Fruit fly (Drosophila melanogaster): Measurements from ENCODE around the gene Gbeta5.

Gbeta5 gene

DNA sequence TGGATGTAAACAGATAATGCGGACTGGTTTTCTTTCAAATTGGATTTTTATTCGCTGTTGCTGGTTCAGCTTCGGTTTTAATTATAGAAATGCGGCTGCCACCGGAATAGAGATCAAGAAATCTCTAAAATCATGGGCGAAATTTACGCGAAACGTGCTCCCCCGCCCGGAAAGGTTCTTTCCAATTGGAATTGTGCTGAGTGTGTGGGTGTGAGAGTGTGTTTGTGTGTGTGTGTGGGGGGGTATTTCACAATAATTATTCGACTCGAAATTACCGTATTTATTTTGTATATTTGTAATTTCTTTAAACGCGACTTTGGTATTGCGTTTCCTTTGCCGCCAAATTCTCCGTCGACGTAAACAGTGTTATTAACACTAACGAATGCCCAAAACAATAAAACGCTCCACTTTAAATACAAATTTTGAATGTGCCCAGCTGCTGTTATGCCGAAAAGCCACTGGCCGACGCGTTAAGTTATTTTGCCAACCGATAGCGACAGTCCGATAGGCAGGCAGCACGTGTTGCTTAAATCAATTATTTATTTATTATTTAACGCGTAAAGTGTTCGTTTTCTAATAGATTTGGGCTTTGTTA is 36.3 kb downstream of the Gbeta5 start, which contains the start of gene Gclc (continued):
- TF ChIP-seq CG6791 (GFP tag; IDR thresholded peaks at IDR 0.05; ENCODE audit: partially characterized antibody): peak; percentile 53; the same call in 2 of the 3 replicates
- TF ChIP-seq ci (GFP tag; IDR thresholded peaks at IDR 0.05): 0 out of 3 replicates have a peak, but pooled peaks have one; percentile 37
- TF ChIP-seq Drgx (GFP tag; IDR thresholded peaks at IDR 0.05): no peak
- TF ChIP-seq onecut (GFP tag; IDR thresholded peaks at IDR 0.05): no peak
- peak; percentile 60 for TF ChIP-seq Dref (GFP tag; IDR thresholded peaks at IDR 0.05)
- no peak for TF ChIP-seq luna (GFP tag; optimal IDR thresholded peaks at IDR 0.05)
- TF ChIP-seq BtbVII (GFP tag; optimal IDR thresholded peaks at IDR 0.05): peak; percentile 47
- TF ChIP-seq Lhr (GFP tag; optimal IDR thresholded peaks at IDR 0.05): no peak
- peak; percentile 7 for TF ChIP-seq sd (tag; optimal IDR thresholded peaks at IDR 0.05)
- peak; percentile 31 for TF ChIP-seq trem (tag; optimal IDR thresholded peaks at IDR 0.05)
- no peak for TF ChIP-seq so (GFP tag; IDR thresholded peaks at IDR 0.05)
- TF ChIP-seq CG12155 (GFP tag; optimal IDR thresholded peaks at IDR 0.05): no peak
- TF ChIP-seq Abd-B (GFP tag; optimal IDR thresholded peaks at IDR 0.05): no peak
- TF ChIP-seq Ets97D (GFP tag; optimal IDR thresholded peaks at IDR 0.05): peak; percentile 36
- no peak for TF ChIP-seq her (GFP tag; optimal IDR thresholded peaks at IDR 0.05)
- 0 out of 3 replicates have a peak, but pooled peaks have one; percentile 34 for TF ChIP-seq CG34422 (GFP tag; IDR thresholded peaks at IDR 0.05)
- TF ChIP-seq HLH54F (GFP tag; optimal IDR thresholded peaks at IDR 0.05): no peak
- no peak for TF ChIP-seq esg (GFP tag; conservative IDR thresholded peaks at IDR 0.05)
- 0 out of 2 replicates have a peak, but pooled peaks have one; percentile 30 for TF ChIP-seq CG3847 (GFP tag; IDR thresholded peaks at IDR 0.05)
- TF ChIP-seq Adf1 (GFP tag; IDR thresholded peaks at IDR 0.05): no peak
- TF ChIP-seq CG18476 (GFP tag; optimal IDR thresholded peaks at IDR 0.05): no peak
- 0 out of 3 replicates have a peak, but pooled peaks have one; percentile 18 for TF ChIP-seq ken (GFP tag; IDR thresholded peaks at IDR 0.05)
- no peak for TF ChIP-seq CG8290 (GFP tag; optimal IDR thresholded peaks at IDR 0.05)
- peak in 1 of 2 experiments; percentile 13 for TF ChIP-seq CG8290 (tag; optimal IDR thresholded peaks at IDR 0.05)
- no peak for TF ChIP-seq CG13775 (GFP tag; optimal IDR thresholded peaks at IDR 0.05)
- no peak for TF ChIP-seq H15 (GFP tag; IDR thresholded peaks at IDR 0.05)
- TF ChIP-seq gt (GFP tag; IDR thresholded peaks at IDR 0.05): no peak
- TF ChIP-seq Doc3 (GFP tag; IDR thresholded peaks at IDR 0.05; ENCODE audit: partially characterized antibody): 0 out of 3 replicates have a peak, but pooled peaks have one; percentile 35
- TF ChIP-seq CG1603 (tag; optimal IDR thresholded peaks at IDR 0.05): peak; percentile 42
- TF ChIP-seq Dll (GFP tag; IDR thresholded peaks at IDR 0.05; ENCODE audit: partially characterized antibody): peak; percentile 50; the same call in 1 of the 4 replicates
- TF ChIP-seq HLH4C (GFP tag; IDR thresholded peaks at IDR 0.05; ENCODE audit: partially characterized antibody): peak; percentile 34; the same call in 1 of the 3 replicates
- peak; percentile 19 for TF ChIP-seq nau (GFP tag; optimal IDR thresholded peaks at IDR 0.05)
- no peak for TF ChIP-seq CG18599 (GFP tag; optimal IDR thresholded peaks at IDR 0.05)
- TF ChIP-seq pita (GFP tag; optimal IDR thresholded peaks at IDR 0.05): no peak
- TF ChIP-seq CG2116 (GFP tag; optimal IDR thresholded peaks at IDR 0.05): peak; percentile 79
- peak; percentile 24 for TF ChIP-seq CG3995 (GFP tag; optimal IDR thresholded peaks at IDR 0.05)
- TF ChIP-seq CG2120 (GFP tag; optimal IDR thresholded peaks at IDR 0.05): peak; percentile 27
- TF ChIP-seq HHEX (GFP tag; optimal IDR thresholded peaks at IDR 0.05): peak; percentile 12
- no peak for TF ChIP-seq zf30C (GFP tag; optimal IDR thresholded peaks at IDR 0.05)
- peak; percentile 0 for TF ChIP-seq Bteb2 (GFP tag; optimal IDR thresholded peaks at IDR 0.05)
- TF ChIP-seq Eip74EF (GFP tag; optimal IDR thresholded peaks at IDR 0.05): peak in 1 of 2 experiments; percentile 1
- TF ChIP-seq Gsc (GFP tag; IDR thresholded peaks at IDR 0.05): no peak
- TF ChIP-seq gsb-n (tag; optimal IDR thresholded peaks at IDR 0.05): no peak
- peak; percentile 29; the same call in 1 of the 3 replicates for TF ChIP-seq CG16813 (GFP tag; IDR thresholded peaks at IDR 0.05; ENCODE audit: partially characterized antibody)
- TF ChIP-seq MESR4 (GFP tag; optimal IDR thresholded peaks at IDR 0.05): peak; percentile 30
- peak; percentile 31 for TF ChIP-seq CG13894 (tag; optimal IDR thresholded peaks at IDR 0.05)
- TF ChIP-seq ftz-f1 (GFP tag; optimal IDR thresholded peaks at IDR 0.05): no peak
- TF ChIP-seq pfk (GFP tag; optimal IDR thresholded peaks at IDR 0.05): no peak
- no peak for TF ChIP-seq Poxn (GFP tag; IDR thresholded peaks at IDR 0.05)

Measured in whole organism, embryonic.